Worm (Caenorhabditis elegans) whole organism, late embryonic: Measurements from ENCODE around the gene F16G10.3.
A peak's percentile ranks its signal among the peaks of the same experiment; 100 is the strongest.

Experiments
- C08G9.2 ChIP-seq: sonication (generic microtip); optimal IDR thresholded peaks from 2 replicates; lab custom pipeline; 2016; ENCODE audit warnings: mild to moderate bottlenecking, missing genetic modification characterization, moderate library complexity, missing compliant biosample characterization
- T23F11.4 ChIP-seq: fragments of 200-800 bp; sonication (Bioruptor generic); optimal IDR thresholded peaks from 2 replicates; lab custom pipeline; 2018; ENCODE audit warnings: mild to moderate bottlenecking, missing genetic modification characterization, missing compliant biosample characterization
- ahr-1 ChIP-seq: sonication (generic microtip); optimal IDR thresholded peaks from 2 replicates; lab custom pipeline; 2016; ENCODE audit warnings: missing genetic modification characterization, missing compliant biosample characterization
- ama-1 ChIP-seq: fragments of 150-350 bp; optimal IDR thresholded peaks from 2 replicates; lab custom pipeline; 2014
- ceh-18 ChIP-seq: sonication (generic microtip); optimal IDR thresholded peaks from 2 replicates; lab custom pipeline; 2016; ENCODE audit warnings: missing genetic modification characterization, missing compliant biosample characterization
- ceh-19 ChIP-seq: fragments of 200-800 bp; sonication (Bioruptor generic); optimal IDR thresholded peaks from 2 replicates; lab custom pipeline; 2018; ENCODE audit warnings: mild to moderate bottlenecking, missing genetic modification characterization, missing compliant biosample characterization
- ceh-2 ChIP-seq: sonication (generic microtip); optimal IDR thresholded peaks from 2 replicates; lab custom pipeline; 2016; ENCODE audit warnings: missing genotype, missing genetic modification characterization, missing compliant biosample characterization
- ceh-24 ChIP-seq: sonication (generic microtip); optimal IDR thresholded peaks from 2 replicates; lab custom pipeline; 2016; ENCODE audit warnings: mild to moderate bottlenecking, missing genetic modification characterization, missing compliant biosample characterization
- ceh-31 ChIP-seq: sonication (generic microtip); optimal IDR thresholded peaks from 2 replicates; lab custom pipeline; 2016; ENCODE audit warnings: missing genetic modification characterization, missing compliant biosample characterization
- ceh-34 ChIP-seq: sonication (generic microtip); optimal IDR thresholded peaks from 2 replicates; lab custom pipeline; 2016; ENCODE audit warnings: mild to moderate bottlenecking, missing genetic modification characterization, missing compliant biosample characterization
- dmd-4 ChIP-seq: sonication (generic microtip); optimal IDR thresholded peaks from 2 replicates; lab custom pipeline; 2016; ENCODE audit warnings: borderline replicate concordance, missing genetic modification characterization, missing compliant biosample characterization
- dve-1 ChIP-seq: sonication (generic microtip); optimal IDR thresholded peaks from 2 replicates; lab custom pipeline; 2017; ENCODE audit warnings: antibody characterized with exemption, mild to moderate bottlenecking, missing genetic modification characterization, missing compliant biosample characterization
- elt-2 ChIP-seq: sonication (generic microtip); optimal IDR thresholded peaks from 2 replicates; lab custom pipeline; 2016; ENCODE audit warnings: missing genetic modification reagents, missing genetic modification characterization, missing compliant biosample characterization
- ets-4 ChIP-seq: sonication (generic microtip); optimal IDR thresholded peaks from 2 replicates; lab custom pipeline; 2016; ENCODE audit warnings: missing genetic modification characterization, missing compliant biosample characterization
- fkh-10 ChIP-seq: fragments of 150-350 bp; optimal IDR thresholded peaks from 2 replicates; lab custom pipeline; 2014; ENCODE audit warnings: missing biosample characterization, missing genetic modification reagents, missing genetic modification characterization
- fkh-6 ChIP-seq: sonication (generic microtip); optimal IDR thresholded peaks from 2 replicates; lab custom pipeline; 2016; ENCODE audit warnings: missing genetic modification characterization, missing compliant biosample characterization
- hlh-15 ChIP-seq: sonication (generic microtip); optimal IDR thresholded peaks from 2 replicates; lab custom pipeline; 2016; ENCODE audit warnings: missing genetic modification characterization, missing compliant biosample characterization
- lin-11 ChIP-seq: fragments of 200-800 bp; sonication (Bioruptor generic); optimal IDR thresholded peaks from 2 replicates; lab custom pipeline; 2018; ENCODE audit warnings: mild to moderate bottlenecking, missing genetic modification characterization, missing compliant biosample characterization
- madf-2 ChIP-seq: sonication (generic microtip); optimal IDR thresholded peaks from 2 replicates; lab custom pipeline; 2017; ENCODE audit warnings: missing genetic modification characterization, missing compliant biosample characterization
- mec-3 ChIP-seq: sonication (generic microtip); optimal IDR thresholded peaks from 2 replicates; lab custom pipeline; 2016; ENCODE audit warnings: borderline replicate concordance, missing genetic modification characterization, missing compliant biosample characterization
- nfya-1 ChIP-seq: sonication (generic microtip); optimal IDR thresholded peaks from 2 replicates; lab custom pipeline; 2017; ENCODE audit warnings: missing genetic modification characterization, mild to moderate bottlenecking, missing compliant biosample characterization, antibody characterized with exemption, moderate library complexity
- odd-2 ChIP-seq: sonication (generic microtip); optimal IDR thresholded peaks from 2 replicates; lab custom pipeline; 2017; ENCODE audit warnings: antibody characterized with exemption, mild to moderate bottlenecking, missing genetic modification characterization, missing compliant biosample characterization
- pha-2 ChIP-seq: sonication (generic microtip); optimal IDR thresholded peaks from 2 replicates; lab custom pipeline; 2017; ENCODE audit warnings: mild to moderate bottlenecking, missing genetic modification characterization, missing compliant biosample characterization
- pha-4 ChIP-seq: fragments of 150-350 bp; optimal IDR thresholded peaks from 2 replicates; lab custom pipeline; 2018; ENCODE audit warnings: missing biosample characterization, missing genetic modification reagents, missing genetic modification characterization
- pqm-1 ChIP-seq: sonication (generic microtip); optimal IDR thresholded peaks from 2 replicates; lab custom pipeline; 2016; ENCODE audit warnings: missing genetic modification characterization, missing compliant biosample characterization
- pros-1 ChIP-seq: fragments of 150-350 bp; optimal IDR thresholded peaks from 2 replicates; lab custom pipeline; 2014; ENCODE audit warnings: missing biosample characterization, missing genetic modification reagents, missing genetic modification characterization
- ref-2 ChIP-seq: sonication (generic microtip); optimal IDR thresholded peaks from 2 replicates; lab custom pipeline; 2016; ENCODE audit warnings: missing genetic modification characterization, missing compliant biosample characterization
- sdc-2 ChIP-seq: sonication (generic microtip); optimal IDR thresholded peaks from 2 replicates; lab custom pipeline; 2016; ENCODE audit warnings: missing genotype, missing genetic modification characterization, missing compliant biosample characterization
- sox-2 ChIP-seq: fragments of 200-800 bp; sonication (Bioruptor generic); IDR thresholded peaks from 2 replicates; pipeline ENCODE4 v1.3.6; 2022; ENCODE audit warnings: missing genetic modification reagents, missing genetic modification characterization, missing compliant biosample characterization
- unc-3 ChIP-seq, 2 experiments: fragments of 200-800 bp in 1 of 2; sonication (Bioruptor generic) in 1 of 2; sonication (generic microtip) in 1 of 2; conservative IDR thresholded peaks in 1 of 2; optimal IDR thresholded peaks in 1 of 2; 2 replicates each; pipeline versions ENCODE4 v1.3.6 to Lab custom; 2016 to 2022; ENCODE audit warnings: missing compliant biosample characterization in 2 of 2, missing genetic modification characterization in 2 of 2, missing genetic modification reagents in 1 of 2
- unc-55 ChIP-seq: sonication (generic microtip); optimal IDR thresholded peaks from 2 replicates; lab custom pipeline; 2017; ENCODE audit warnings: missing biosample characterization, missing genetic modification reagents, missing genetic modification characterization
- ztf-16 ChIP-seq: sonication (generic microtip); optimal IDR thresholded peaks from 2 replicates; lab custom pipeline; 2017; ENCODE audit warnings: missing genetic modification characterization, missing compliant biosample characterization

F16G10.3 gene

ce11 chrII:2417889-2418288 lies 45.7 kb downstream of the F16G10.3 start, which contains the start of the genes F42G2.5 and F42G2.7:
Gene F42G2.5 (minus strand): TSS chrII:2417989.
Gene F42G2.7 (plus strand): TSS chrII:2418158.
- TF ChIP-seq ahr-1, result no peak
- TF ChIP-seq fkh-10 (GFP tag; lab: Kevin White, UChicago), result no peak
- TF ChIP-seq dve-1 (tag; lab: Kevin White, UChicago), result no peak
- no peak for TF ChIP-seq ama-1 (lab: Kevin White, UChicago)
- TF ChIP-seq unc-55 (GFP tag; lab: Kevin White, UChicago), result no peak

DNA sequence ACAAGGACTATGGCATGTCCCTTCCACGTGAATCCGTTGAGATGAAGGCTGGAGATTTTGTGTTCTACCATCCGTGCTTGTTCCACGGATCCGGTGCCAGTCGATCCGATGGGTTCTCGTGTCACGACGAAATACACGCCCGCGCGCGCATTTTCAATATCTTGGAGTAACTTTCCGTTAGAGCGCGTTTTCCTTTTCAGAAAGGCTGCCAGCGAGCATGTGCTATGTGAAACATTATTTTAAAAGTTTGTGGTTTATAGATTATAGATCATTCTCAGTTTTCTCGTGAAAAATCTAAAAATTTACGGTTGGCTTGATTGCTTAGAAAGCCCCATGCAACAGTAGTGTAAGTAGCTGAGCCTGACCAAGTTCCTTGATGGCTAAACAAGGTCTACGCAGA lies 46.6 kb downstream of the F16G10.3 start, which contains the start of gene fbxc-20:
TSS of gene fbxc-20 (plus strand) at position 301 of the 400 bp plus-strand sequence.
- TF ChIP-seq ets-4 (tag; lab: Kevin White, UChicago) (no peak), mec-3 (no peak), hlh-15 (tag; lab: Kevin White, UChicago) (no peak), unc-3 (GFP tag; conservative IDR thresholded peaks at IDR 0.05; lab: Robert Waterston, UW) (no peak), unc-3 (tag; optimal IDR thresholded peaks at IDR 0.05; lab: Kevin White, UChicago) (no peak), T23F11.4 (no peak), odd-2 (tag; lab: Kevin White, UChicago) (no peak), sox-2 (GFP tag; lab: Robert Waterston, UW) (no peak), lin-11 (tag; lab: Kevin White, UChicago) (no peak), pqm-1 (tag; lab: Kevin White, UChicago) (no peak), pha-2 (tag; lab: Kevin White, UChicago) (no peak), ref-2 (no peak), madf-2 (tag; lab: Kevin White, UChicago) (no peak), pros-1 (no peak), ceh-24 (no peak)

DNA sequence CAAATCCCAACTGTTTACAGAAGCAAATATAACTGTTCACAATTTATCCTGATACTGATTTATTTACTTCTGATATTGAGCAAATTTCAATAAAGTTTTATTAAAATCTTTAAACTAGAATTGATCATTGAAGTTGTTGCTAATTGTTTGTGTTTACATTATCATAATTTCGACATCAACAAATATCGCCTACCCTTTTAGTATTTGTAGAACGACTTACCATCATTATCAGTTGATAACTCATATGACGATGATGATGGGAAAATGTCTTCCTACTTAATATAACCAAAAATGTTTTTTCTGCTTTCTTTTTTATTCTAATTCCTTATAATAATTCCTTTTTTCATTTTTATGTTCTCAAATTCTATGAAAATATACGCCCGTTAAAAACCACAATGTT lies 48.5 kb downstream of the F16G10.3 start:
- TF ChIP-seq elt-2 (tag; lab: Kevin White, UChicago) (peak; percentile 21), ceh-24 (no peak)

ce11 chrII:2421185-2421584 lies 49.0 kb downstream of the F16G10.3 start:
- no peak for TF ChIP-seq ceh-31 (tag; lab: Kevin White, UChicago)
- peak; percentile 24 for TF ChIP-seq elt-2 (tag; lab: Kevin White, UChicago)

DNA sequence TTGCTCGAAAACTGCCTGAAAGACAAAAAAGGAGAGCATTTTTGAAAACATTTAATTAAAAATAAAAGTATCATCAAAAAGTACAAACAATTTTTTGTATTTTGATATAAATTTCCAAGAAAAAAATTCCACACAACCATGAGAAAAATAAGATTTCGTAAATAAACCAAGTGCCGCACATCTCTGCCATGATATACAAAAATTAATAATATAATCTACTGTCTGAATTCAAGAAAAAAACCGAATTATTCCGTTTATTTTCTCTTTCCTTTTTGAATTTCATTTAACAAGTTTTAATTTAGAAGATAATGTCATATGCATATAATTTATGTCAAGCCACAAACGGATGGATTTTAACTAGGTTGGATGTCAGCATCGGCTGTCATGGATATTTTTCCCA lies 49.7 kb downstream of the F16G10.3 start, which contains the start of gene F42G2.2:
TSS of gene F42G2.2 (plus strand) at position 301 of the 400 bp plus-strand sequence.
- TF ChIP-seq ceh-2 (tag; lab: Kevin White, UChicago), result no peak

- TF ChIP-seq ceh-31 (tag; lab: Kevin White, UChicago) (no peak), fkh-10 (GFP tag; lab: Kevin White, UChicago) (no peak), ceh-24 (no peak), fkh-6 (tag; lab: Kevin White, UChicago) (no peak), C08G9.2 (tag; lab: Kevin White, UChicago) (no peak), unc-3 (GFP tag; conservative IDR thresholded peaks at IDR 0.05; lab: Robert Waterston, UW) (no peak), unc-3 (tag; optimal IDR thresholded peaks at IDR 0.05; lab: Kevin White, UChicago) (no peak), hlh-15 (tag; lab: Kevin White, UChicago) (no peak), ceh-18 (tag; lab: Kevin White, UChicago) (no peak), ceh-19 (no peak), dmd-4 (tag; lab: Kevin White, UChicago) (no peak), T23F11.4 (no peak), pros-1 (no peak), ceh-2 (tag; lab: Kevin White, UChicago) (no peak), nfya-1 (no peak), ahr-1 (no peak), ceh-34 (tag; lab: Kevin White, UChicago) (no peak), pha-4 (no peak), sox-2 (GFP tag; lab: Robert Waterston, UW) (no peak), sdc-2 (tag; lab: Kevin White, UChicago) (no peak), ztf-16 (tag; lab: Kevin White, UChicago) (no peak)
Measured at ce11 chrII:2422427-2422826, 50.2 kb downstream of the F16G10.3 start.
